Worm (Caenorhabditis elegans) whole organism, L1 larva: ENCODE measurements around the gene got-2.2.

Experiments used
- nhr-28 ChIP-seq: fragments of 150-350 bp; optimal IDR thresholded peaks from 2 replicates; lab custom pipeline; 2014; ENCODE audit warnings: missing biosample characterization, missing genetic modification characterization
- tlp-1 ChIP-seq: fragments of 150-350 bp; optimal IDR thresholded peaks from 2 replicates; lab custom pipeline; 2014; ENCODE audit warnings: missing biosample characterization, missing genetic modification characterization

DNA sequence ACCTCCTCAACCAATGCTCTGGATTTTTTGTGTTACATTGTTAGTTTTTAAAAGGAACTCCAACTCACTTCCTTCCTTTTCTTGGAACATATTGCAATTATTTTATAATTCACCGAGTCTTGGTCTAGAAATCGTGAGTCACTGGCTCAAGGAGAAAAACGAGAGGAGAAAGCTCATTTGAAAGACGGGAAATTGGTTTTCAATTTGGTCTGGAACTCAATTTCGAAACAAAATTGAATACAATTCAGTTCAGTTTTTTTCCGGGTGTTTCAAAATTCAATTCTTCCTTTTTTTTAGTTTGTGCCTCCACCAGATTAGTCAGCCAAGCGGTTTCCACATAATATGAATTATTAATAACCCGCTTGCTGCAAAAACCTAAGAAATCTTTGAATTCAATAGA, 7.1 kb downstream of the got-2.2 start:
- no peak for TF ChIP-seq nhr-28
- no peak for TF ChIP-seq tlp-1 (tag; lab: Kevin White, UChicago)
